Fruit fly (Drosophila melanogaster) whole organism, embryonic: Measurements from ENCODE around the gene CG3517.
A peak's percentile ranks its signal among the peaks of the same experiment; 100 is the strongest.

Experiments used
- Asciz ChIP-seq: fragments of 200-800 bp; sonication (Bioruptor generic); optimal IDR thresholded peaks from 2 replicates; lab custom pipeline; 2017; ENCODE audit warnings: missing biosample characterization, mild to moderate bottlenecking, missing genetic modification characterization, missing genetic modification reagents
- CG10147 ChIP-seq: fragments of 200-800 bp; sonication (Bioruptor generic); optimal IDR thresholded peaks from 2 replicates; lab custom pipeline; 2019; ENCODE audit warnings: missing biosample characterization, mild to moderate bottlenecking, missing genetic modification characterization, moderate library complexity
- CG10274 ChIP-seq: fragments of 200-800 bp; sonication (Bioruptor generic); optimal IDR thresholded peaks from 3 replicates; lab custom pipeline; 2017; ENCODE audit warnings: missing biosample characterization, mild to moderate bottlenecking, missing genetic modification characterization
- CG13123 ChIP-seq: fragments of 200-800 bp; sonication (Bioruptor generic); optimal IDR thresholded peaks from 2 replicates; lab custom pipeline; 2016; ENCODE audit warnings: missing biosample characterization, missing genetic modification characterization
- CG13775 ChIP-seq: fragments of 200-800 bp; sonication (Bioruptor generic); optimal IDR thresholded peaks from 3 replicates; lab custom pipeline; 2017; ENCODE audit warnings: missing biosample characterization, mild to moderate bottlenecking, missing genetic modification characterization
- CG14667 ChIP-seq: fragments of 200-800 bp; sonication (Bioruptor generic); IDR thresholded peaks from 2 replicates; pipeline ENCODE4 v1.3.6; 2022; ENCODE audit warnings: missing biosample characterization, missing genetic modification characterization
- CG14860 ChIP-seq: fragments of 200-800 bp; sonication (Bioruptor generic); IDR thresholded peaks from 3 replicates; pipeline ENCODE4 v1.3.6; 2022; ENCODE audit warnings: missing biosample characterization, missing genetic modification characterization; ENCODE audit not compliant: partially characterized antibody
- CG1602 ChIP-seq: fragments of 200-800 bp; sonication (Bioruptor generic); optimal IDR thresholded peaks from 3 replicates; lab custom pipeline; 2016; ENCODE audit warnings: missing biosample characterization, missing genetic modification characterization
- CG18262 ChIP-seq: fragments of 200-800 bp; optimal IDR thresholded peaks from 3 replicates; lab custom pipeline; 2019; ENCODE audit warnings: missing biosample characterization, mild to moderate bottlenecking, missing genetic modification characterization, moderate library complexity
- CG1832 ChIP-seq: fragments of 200-800 bp; sonication (Bioruptor generic); optimal IDR thresholded peaks from 2 replicates; lab custom pipeline; 2017; ENCODE audit warnings: missing biosample characterization, mild to moderate bottlenecking, missing genetic modification characterization, inconsistent platforms
- CG18764 ChIP-seq: fragments of 200-800 bp; sonication (Bioruptor generic); optimal IDR thresholded peaks from 3 replicates; lab custom pipeline; 2016; ENCODE audit warnings: missing biosample characterization, missing genetic modification characterization
- CG2129 ChIP-seq: fragments of 200-800 bp; sonication (Bioruptor generic); IDR thresholded peaks from 2 replicates; pipeline ENCODE4 v1.3.6; 2022; ENCODE audit warnings: missing biosample characterization, missing genetic modification characterization; ENCODE audit not compliant: partially characterized antibody
- CG2199 ChIP-seq: fragments of 200-800 bp; sonication (Bioruptor generic); IDR thresholded peaks from 3 replicates; pipeline ENCODE4 v1.3.6; 2022; ENCODE audit warnings: missing biosample characterization, missing genetic modification characterization
- CG31224 ChIP-seq: fragments of 200-800 bp; sonication (Bioruptor generic); IDR thresholded peaks from 2 replicates; pipeline ENCODE4 v1.3.6; 2022; ENCODE audit warnings: missing biosample characterization, missing genetic modification characterization
- CG33213 ChIP-seq: fragments of 200-800 bp; sonication (Bioruptor generic); optimal IDR thresholded peaks from 3 replicates; lab custom pipeline; 2016; ENCODE audit warnings: missing biosample characterization, missing genetic modification characterization
- CG3838 ChIP-seq: fragments of 200-800 bp; sonication (Bioruptor generic); optimal IDR thresholded peaks from 3 replicates; lab custom pipeline; 2016; ENCODE audit warnings: missing biosample characterization, missing genetic modification characterization
- CG4424 ChIP-seq: fragments of 200-800 bp; sonication (Bioruptor generic); optimal IDR thresholded peaks from 3 replicates; lab custom pipeline; 2016; ENCODE audit warnings: missing biosample characterization, missing genetic modification characterization
- CG4854 ChIP-seq: fragments of 200-800 bp; sonication (Bioruptor generic); optimal IDR thresholded peaks from 2 replicates; lab custom pipeline; 2016; ENCODE audit warnings: missing biosample characterization, missing genetic modification characterization, inconsistent platforms
- CG6689 ChIP-seq: fragments of 200-800 bp; sonication (Bioruptor generic); IDR thresholded peaks from 2 replicates; pipeline ENCODE4 v1.3.6; 2022; ENCODE audit warnings: missing biosample characterization, missing genetic modification characterization
- CG6765 ChIP-seq: fragments of 200-800 bp; sonication (Bioruptor generic); optimal IDR thresholded peaks from 3 replicates; lab custom pipeline; 2017; ENCODE audit warnings: missing biosample characterization, mild to moderate bottlenecking, missing genetic modification characterization
- CG6791 ChIP-seq: fragments of 200-800 bp; sonication (Bioruptor generic); IDR thresholded peaks from 3 replicates; pipeline ENCODE4 v1.3.6; 2022; ENCODE audit warnings: missing biosample characterization, missing genetic modification characterization; ENCODE audit not compliant: partially characterized antibody
- CG7928 ChIP-seq: fragments of 200-800 bp; sonication (Bioruptor generic); optimal IDR thresholded peaks from 2 replicates; lab custom pipeline; 2017; ENCODE audit warnings: missing biosample characterization, mild to moderate bottlenecking, missing genetic modification characterization
- CG8924 ChIP-seq: fragments of 200-800 bp; optimal IDR thresholded peaks from 3 replicates; lab custom pipeline; 2019; ENCODE audit warnings: missing biosample characterization, mild to moderate bottlenecking, missing genetic modification characterization, moderate library complexity
- CG8944 ChIP-seq: fragments of 200-800 bp; sonication (Bioruptor generic); optimal IDR thresholded peaks from 3 replicates; lab custom pipeline; 2016; ENCODE audit warnings: missing biosample characterization, missing genetic modification characterization
- CG9609 ChIP-seq: fragments of 200-800 bp; sonication (Bioruptor generic); optimal IDR thresholded peaks from 3 replicates; lab custom pipeline; 2016; ENCODE audit warnings: missing biosample characterization, missing genetic modification characterization
- CG9727 ChIP-seq: fragments of 200-800 bp; sonication (Bioruptor generic); optimal IDR thresholded peaks from 3 replicates; lab custom pipeline; 2017; ENCODE audit warnings: missing biosample characterization, mild to moderate bottlenecking, missing genetic modification characterization
- HLH3B ChIP-seq: fragments of 200-800 bp; sonication (Bioruptor generic); IDR thresholded peaks from 2 replicates; pipeline ENCODE4 v1.3.6; 2022; ENCODE audit warnings: missing biosample characterization, missing genetic modification characterization
- Hey ChIP-seq: fragments of 200-800 bp; sonication (Bioruptor generic); optimal IDR thresholded peaks from 3 replicates; lab custom pipeline; 2018; ENCODE audit warnings: missing biosample characterization, mild to moderate bottlenecking, missing genetic modification characterization
- Hsf ChIP-seq: fragments of 200-800 bp; sonication (Bioruptor generic); optimal IDR thresholded peaks from 3 replicates; lab custom pipeline; 2016; ENCODE audit warnings: missing biosample characterization, missing genetic modification characterization
- MBD-R2 ChIP-seq: fragments of 200-800 bp; sonication (Bioruptor generic); IDR thresholded peaks from 2 replicates; pipeline ENCODE4 v1.3.6; 2022; ENCODE audit warnings: missing biosample characterization, missing genetic modification characterization
- MESR4 ChIP-seq: fragments of 200-800 bp; sonication (Bioruptor generic); optimal IDR thresholded peaks from 2 replicates; lab custom pipeline; 2018; ENCODE audit warnings: missing biosample characterization, mild to moderate bottlenecking, missing genetic modification characterization, moderate library complexity
- Meics ChIP-seq: fragments of 200-800 bp; sonication (Bioruptor generic); optimal IDR thresholded peaks from 2 replicates; lab custom pipeline; 2017; ENCODE audit warnings: missing biosample characterization, mild to moderate bottlenecking, missing genetic modification characterization
- NFAT ChIP-seq: fragments of 200-800 bp; sonication (Bioruptor generic); IDR thresholded peaks from 2 replicates; pipeline ENCODE4 v1.3.6; 2022; ENCODE audit warnings: missing biosample characterization, missing genetic modification characterization
- Taf1 ChIP-seq: fragments of 200-800 bp; sonication (Bioruptor generic); IDR thresholded peaks from 2 replicates; pipeline ENCODE4 v1.3.6; 2022; ENCODE audit warnings: missing biosample characterization, missing genetic modification characterization
- al ChIP-seq: fragments of 200-800 bp; sonication (Bioruptor generic); IDR thresholded peaks from 2 replicates; pipeline ENCODE4 v1.3.6; 2022; ENCODE audit warnings: missing biosample characterization, missing genetic modification characterization
- ase ChIP-seq: fragments of 200-800 bp; sonication (Bioruptor generic); IDR thresholded peaks from 3 replicates; pipeline ENCODE4 v1.3.6; 2022; ENCODE audit warnings: missing biosample characterization, missing genetic modification characterization
- bcd ChIP-seq: fragments of 200-800 bp; sonication (Bioruptor generic); optimal IDR thresholded peaks from 2 replicates; lab custom pipeline; 2017; ENCODE audit warnings: missing biosample characterization, mild to moderate bottlenecking, missing genetic modification characterization
- btn ChIP-seq: fragments of 200-800 bp; sonication (Bioruptor generic); optimal IDR thresholded peaks from 2 replicates; lab custom pipeline; 2016; ENCODE audit warnings: missing biosample characterization, missing genetic modification characterization
- cas ChIP-seq: fragments of 200-800 bp; sonication (Bioruptor generic); IDR thresholded peaks from 2 replicates; pipeline ENCODE4 v1.3.6; 2022; ENCODE audit warnings: missing biosample characterization, missing genetic modification characterization
- fd96Cb ChIP-seq: fragments of 200-800 bp; sonication (Bioruptor generic); optimal IDR thresholded peaks from 2 replicates; lab custom pipeline; 2018; ENCODE audit warnings: missing biosample characterization, mild to moderate bottlenecking, missing genetic modification characterization, moderate library complexity
- grn ChIP-seq: fragments of 200-800 bp; sonication (Bioruptor generic); optimal IDR thresholded peaks from 3 replicates; lab custom pipeline; 2017; ENCODE audit warnings: missing biosample characterization, missing genetic modification characterization
- gsb-n ChIP-seq: fragments of 200-800 bp; sonication (Bioruptor generic); optimal IDR thresholded peaks from 3 replicates; lab custom pipeline; 2018; ENCODE audit warnings: missing biosample characterization, mild to moderate bottlenecking, missing genetic modification characterization
- gt ChIP-seq: fragments of 200-800 bp; sonication (Bioruptor generic); IDR thresholded peaks from 2 replicates; pipeline ENCODE4 v1.3.6; 2022; ENCODE audit warnings: missing biosample characterization, missing genetic modification characterization
- ham ChIP-seq: fragments of 200-800 bp; sonication (Bioruptor generic); IDR thresholded peaks from 2 replicates; pipeline ENCODE4 v1.3.6; 2022; ENCODE audit warnings: missing biosample characterization, missing genetic modification characterization
- kah ChIP-seq: fragments of 200-800 bp; sonication (Bioruptor generic); optimal IDR thresholded peaks from 2 replicates; lab custom pipeline; 2018; ENCODE audit warnings: missing biosample characterization, mild to moderate bottlenecking, missing genetic modification characterization
- lilli ChIP-seq: fragments of 200-800 bp; sonication (Bioruptor generic); optimal IDR thresholded peaks from 3 replicates; lab custom pipeline; 2016; ENCODE audit warnings: missing biosample characterization, missing genetic modification characterization
- p53 ChIP-seq: fragments of 200-800 bp; sonication (Bioruptor generic); optimal IDR thresholded peaks from 2 replicates; lab custom pipeline; 2016; ENCODE audit warnings: missing biosample characterization, missing genetic modification characterization
- slp2 ChIP-seq: fragments of 200-800 bp; sonication (Bioruptor generic); optimal IDR thresholded peaks from 2 replicates; lab custom pipeline; 2016; ENCODE audit warnings: missing biosample characterization, missing genetic modification characterization
- sna ChIP-seq: fragments of 200-800 bp; sonication (Bioruptor generic); IDR thresholded peaks from 2 replicates; pipeline ENCODE4 v1.3.6; 2022; ENCODE audit warnings: missing biosample characterization, missing genetic modification characterization; ENCODE audit not compliant: partially characterized antibody
- tna ChIP-seq: fragments of 200-800 bp; sonication (Bioruptor generic); IDR thresholded peaks from 2 replicates; pipeline ENCODE4 v1.3.6; 2022; ENCODE audit warnings: missing biosample characterization, missing genetic modification characterization; ENCODE audit not compliant: partially characterized antibody
- usp ChIP-seq: fragments of >200 bp; optimal IDR thresholded peaks from 2 replicates; lab custom pipeline; 2017; ENCODE audit warnings: missing biosample characterization, missing genetic modification characterization
- zf30C ChIP-seq: fragments of 200-800 bp; sonication (Bioruptor generic); optimal IDR thresholded peaks from 3 replicates; lab custom pipeline; 2018; ENCODE audit warnings: missing biosample characterization, mild to moderate bottlenecking, missing genetic modification characterization

Gene CG3517

dm6 chr3R:19465286-19465685 lies 40.3 kb upstream of the CG3517 start (continued):
- no peak for TF ChIP-seq MESR4 (GFP tag; lab: Kevin White, UChicago)
- no peak for TF ChIP-seq CG31224 (GFP tag; lab: Robert Waterston, UW)
- TF ChIP-seq CG13775, result peak; percentile 56
- TF ChIP-seq CG7928, result no peak
- peak; percentile 7 for TF ChIP-seq CG9609 (GFP tag; lab: Kevin White, UChicago)
- TF ChIP-seq CG8944 (GFP tag; lab: Kevin White, UChicago), result no peak
- no peak for TF ChIP-seq btn (GFP tag; lab: Kevin White, UChicago)
- TF ChIP-seq p53 (GFP tag; lab: Kevin White, UChicago), result no peak
- TF ChIP-seq MBD-R2 (GFP tag; lab: Robert Waterston, UW), result no peak
- no peak for TF ChIP-seq lilli
- no peak for TF ChIP-seq usp (GFP tag; lab: Kevin White, UChicago)
- TF ChIP-seq kah (GFP tag; lab: Kevin White, UChicago), result peak; percentile 80
- TF ChIP-seq bcd (GFP tag; lab: Kevin White, UChicago), result peak; percentile 51
- TF ChIP-seq Hsf (GFP tag; lab: Kevin White, UChicago), result peak; percentile 57
- TF ChIP-seq CG6791 (GFP tag; lab: Robert Waterston, UW), result no peak
- peak; percentile 69 for TF ChIP-seq zf30C (GFP tag; lab: Kevin White, UChicago)
- TF ChIP-seq fd96Cb (tag; lab: Kevin White, UChicago), result peak; percentile 77
- peak; percentile 33 for TF ChIP-seq Meics (GFP tag; lab: Kevin White, UChicago)
- no peak for TF ChIP-seq Hey (tag; lab: Kevin White, UChicago)
- TF ChIP-seq CG1602 (GFP tag; lab: Kevin White, UChicago), result peak; percentile 53
- no peak for TF ChIP-seq CG33213 (GFP tag; lab: Kevin White, UChicago)
- peak; percentile 72 for TF ChIP-seq CG6689 (GFP tag; lab: Robert Waterston, UW)
- peak; percentile 45; the same call in 1 of the 2 replicates for TF ChIP-seq gt (GFP tag; lab: Robert Waterston, UW)
- peak; percentile 93 for TF ChIP-seq CG18262 (tag; lab: Kevin White, UChicago)
- TF ChIP-seq CG1832, result no peak
- TF ChIP-seq gsb-n (tag; lab: Kevin White, UChicago), result peak; percentile 80
- TF ChIP-seq CG10147, result peak; percentile 34
- TF ChIP-seq al (GFP tag; lab: Robert Waterston, UW), result no peak
- TF ChIP-seq Taf1 (GFP tag; lab: Robert Waterston, UW), result no peak
- TF ChIP-seq CG2129, result no peak
- no peak for TF ChIP-seq tna (GFP tag; lab: Robert Waterston, UW)
- TF ChIP-seq HLH3B, result no peak
- no peak for TF ChIP-seq CG4854 (GFP tag; lab: Kevin White, UChicago)
- no peak for TF ChIP-seq sna (GFP tag; lab: Robert Waterston, UW)
- TF ChIP-seq CG14860 (GFP tag; lab: Robert Waterston, UW), result no peak
- TF ChIP-seq CG13123 (GFP tag; lab: Kevin White, UChicago), result peak; percentile 13
- TF ChIP-seq ham (GFP tag; lab: Robert Waterston, UW), result no peak
- TF ChIP-seq CG2199 (GFP tag; lab: Robert Waterston, UW), result no peak
- peak; percentile 50 for TF ChIP-seq CG18764
- TF ChIP-seq ase, result no peak
- peak; percentile 71 for TF ChIP-seq CG9727 (GFP tag; lab: Kevin White, UChicago)
- TF ChIP-seq NFAT (GFP tag; lab: Robert Waterston, UW), result no peak
- TF ChIP-seq CG3838 (GFP tag; lab: Kevin White, UChicago), result no peak
- TF ChIP-seq CG8924 (tag; lab: Kevin White, UChicago), result peak; percentile 76
- no peak for TF ChIP-seq CG6765 (GFP tag; lab: Kevin White, UChicago)
- TF ChIP-seq CG4424 (GFP tag; lab: Kevin White, UChicago), result peak; percentile 81
- TF ChIP-seq slp2 (GFP tag; lab: Kevin White, UChicago), result peak; percentile 2
- TF ChIP-seq CG10274 (GFP tag; lab: Kevin White, UChicago), result no peak
- peak; percentile 40 for TF ChIP-seq Asciz
- no peak for TF ChIP-seq grn (GFP tag; lab: Kevin White, UChicago)
- no peak for TF ChIP-seq cas
- TF ChIP-seq CG14667 (GFP tag; lab: Robert Waterston, UW), result peak; percentile 40; the same call in 1 of the 2 replicates
